Fruit fly (Drosophila melanogaster) whole organism, wandering third instar larva: ENCODE measurements around the gene eIF2Bbeta.

Source experiments
- Abd-B ChIP-seq: fragments of >200 bp; optimal IDR thresholded peaks from 2 replicates; lab custom pipeline; 2017; ENCODE audit warnings: missing biosample characterization, missing genetic modification characterization
- CG32264 ChIP-seq: fragments of 200-800 bp; sonication (Bioruptor generic); optimal IDR thresholded peaks from 2 replicates; lab custom pipeline; 2016; ENCODE audit warnings: missing biosample characterization, missing genetic modification characterization
- CG9705 ChIP-seq: fragments of 200-800 bp; sonication (Bioruptor generic); optimal IDR thresholded peaks from 2 replicates; lab custom pipeline; 2018; ENCODE audit warnings: missing biosample characterization, mild to moderate bottlenecking, missing genetic modification characterization
- CrebA ChIP-seq: fragments of 200-800 bp; sonication (Bioruptor generic); optimal IDR thresholded peaks from 2 replicates; lab custom pipeline; 2016; ENCODE audit warnings: missing biosample characterization, mild to moderate bottlenecking, missing genetic modification characterization, borderline replicate concordance
- Dfd ChIP-seq: fragments of >200 bp; optimal IDR thresholded peaks from 2 replicates; lab custom pipeline; 2017; ENCODE audit warnings: missing biosample characterization, missing genetic modification characterization
- Dif ChIP-seq: fragments of 200-275, 200-300 bp; sonication (Bioruptor generic); optimal IDR thresholded peaks from 2 replicates; lab custom pipeline; 2018; ENCODE audit warnings: missing biosample characterization, missing genetic modification characterization; ENCODE audit not compliant: partially characterized antibody
- GATAd ChIP-seq: sonication (Bioruptor generic); optimal IDR thresholded peaks from 2 replicates; lab custom pipeline; 2016; ENCODE audit warnings: missing biosample characterization, missing genetic modification characterization
- HLH106 ChIP-seq: fragments of 200-800 bp; optimal IDR thresholded peaks from 3 replicates; lab custom pipeline; 2019; ENCODE audit warnings: missing biosample characterization, mild to moderate bottlenecking, missing genetic modification characterization, moderate library complexity
- Hnf4 ChIP-seq: fragments of 200-800 bp; sonication (Bioruptor generic); optimal IDR thresholded peaks from 2 replicates; lab custom pipeline; 2016; ENCODE audit warnings: missing biosample characterization, mild to moderate bottlenecking, missing genetic modification characterization
- Mio ChIP-seq: sonication (Bioruptor generic); optimal IDR thresholded peaks from 2 replicates; lab custom pipeline; 2016; ENCODE audit warnings: missing biosample characterization, missing genetic modification characterization
- Myc ChIP-seq: fragments of >200 bp; optimal IDR thresholded peaks from 2 replicates; lab custom pipeline; 2017
- Rel ChIP-seq, 2 experiments: fragments of 200-800 bp; sonication (Bioruptor generic) in 1 of 2; optimal IDR thresholded peaks; 2 replicates in 1 of 2; 3 replicates in 1 of 2; lab custom pipeline; 2016 to 2019; ENCODE audit warnings: mild to moderate bottlenecking in 2 of 2, missing biosample characterization in 2 of 2, missing genetic modification characterization in 2 of 2, moderate library complexity in 1 of 2
- Sp1 ChIP-seq: fragments of 200-800 bp; sonication (Bioruptor generic); optimal IDR thresholded peaks from 3 replicates; lab custom pipeline; 2019; ENCODE audit warnings: missing biosample characterization, mild to moderate bottlenecking, missing genetic modification characterization, moderate library complexity
- Vsx2 ChIP-seq: fragments of 200-300, 225-300 bp; sonication (Bioruptor generic); optimal IDR thresholded peaks from 2 replicates; lab custom pipeline; 2018; ENCODE audit warnings: missing biosample characterization, missing genetic modification characterization; ENCODE audit not compliant: partially characterized antibody
- brk ChIP-seq: fragments of 200-800 bp; sonication (Bioruptor generic); optimal IDR thresholded peaks from 2 replicates; lab custom pipeline; 2016; ENCODE audit warnings: missing biosample characterization, mild to moderate bottlenecking, missing genetic modification characterization
- dl ChIP-seq, 2 experiments: fragments of 175-275, 200-275 bp in 1 of 2; fragments of 200-275 bp in 1 of 2; sonication (Bioruptor generic); optimal IDR thresholded peaks; lab custom pipeline; 2018; ENCODE audit warnings: mild to moderate bottlenecking in 2 of 2, missing biosample characterization in 2 of 2, missing genetic modification characterization in 2 of 2, moderate library complexity in 2 of 2; ENCODE audit not compliant: partially characterized antibody in 2 of 2, insufficient read depth in 1 of 2
- dmrt93B ChIP-seq: fragments of 200-800 bp; sonication (Bioruptor generic); optimal IDR thresholded peaks from 2 replicates; lab custom pipeline; 2018; ENCODE audit warnings: missing biosample characterization, mild to moderate bottlenecking, missing genetic modification characterization
- dsf ChIP-seq: sonication (Bioruptor generic); optimal IDR thresholded peaks from 2 replicates; lab custom pipeline; 2016; ENCODE audit warnings: missing biosample characterization, missing genetic modification characterization, borderline replicate concordance
- ey ChIP-seq: fragments of 200-800 bp; sonication (Bioruptor generic); optimal IDR thresholded peaks from 2 replicates; lab custom pipeline; 2016; ENCODE audit warnings: missing biosample characterization, missing genetic modification characterization
- foxo ChIP-seq, 2 experiments: fragments of 200-800 bp; sonication (Bioruptor generic); optimal IDR thresholded peaks; 2 replicates in 1 of 2; 3 replicates in 1 of 2; lab custom pipeline; 2016 to 2017; ENCODE audit warnings: missing biosample characterization in 2 of 2, missing genetic modification characterization in 2 of 2
- fru ChIP-seq: fragments of 200-800 bp; sonication (Bioruptor generic); optimal IDR thresholded peaks from 3 replicates; lab custom pipeline; 2016; ENCODE audit warnings: missing biosample characterization, mild to moderate bottlenecking, missing genetic modification characterization
- h ChIP-seq: fragments of 200-800 bp; sonication (Bioruptor generic); optimal IDR thresholded peaks from 3 replicates; lab custom pipeline; 2016; ENCODE audit warnings: missing biosample characterization, mild to moderate bottlenecking, missing genetic modification characterization
- jim ChIP-seq: fragments of 175-275, 200-325 bp; sonication (Bioruptor generic); optimal IDR thresholded peaks from 2 replicates; lab custom pipeline; 2016; ENCODE audit warnings: missing biosample characterization, mild to moderate bottlenecking, missing genetic modification characterization
- lola ChIP-seq: fragments of >200 bp; optimal IDR thresholded peaks from 2 replicates; lab custom pipeline; 2017; ENCODE audit warnings: missing biosample characterization, missing genetic modification characterization
- rgr ChIP-seq: fragments of 200-800 bp; sonication (Bioruptor generic); optimal IDR thresholded peaks from 3 replicates; lab custom pipeline; 2016; ENCODE audit warnings: missing biosample characterization, mild to moderate bottlenecking, missing genetic modification characterization
- sage ChIP-seq: fragments of 200-800 bp; sonication (Bioruptor generic); optimal IDR thresholded peaks from 2 replicates; lab custom pipeline; 2016; ENCODE audit warnings: missing biosample characterization, mild to moderate bottlenecking, missing genetic modification characterization
- sv ChIP-seq: fragments of 200-800 bp; sonication (Bioruptor generic); optimal IDR thresholded peaks from 3 replicates; lab custom pipeline; 2016; ENCODE audit warnings: missing biosample characterization, missing genetic modification characterization
- usp ChIP-seq: fragments of >200 bp; optimal IDR thresholded peaks from 2 replicates; lab custom pipeline; 2017; ENCODE audit warnings: missing biosample characterization, missing genetic modification characterization
- woc ChIP-seq: sonication (Bioruptor generic); optimal IDR thresholded peaks from 2 replicates; lab custom pipeline; 2016; ENCODE audit warnings: missing biosample characterization, mild to moderate bottlenecking, missing genetic modification characterization

The eIF2Bbeta gene

DNA sequence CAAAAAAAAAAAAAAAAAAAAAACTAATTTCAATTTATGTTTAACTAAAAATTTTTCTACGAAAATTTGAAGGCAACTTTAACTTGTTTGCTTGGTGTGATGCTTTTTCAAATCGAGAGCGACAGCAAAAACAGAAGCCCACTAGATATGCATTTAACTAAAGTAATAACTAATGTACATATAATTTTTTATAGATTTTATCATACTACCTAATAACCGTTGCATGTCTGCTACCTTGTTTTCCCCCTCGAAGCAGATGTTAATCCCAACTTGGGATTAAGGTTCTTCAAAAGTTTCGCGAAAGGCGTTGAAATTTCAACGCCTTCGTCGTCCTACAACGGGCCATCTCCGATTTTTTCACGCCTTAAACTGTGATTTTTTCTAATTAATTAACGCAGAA lies 21.5 kb upstream of the eIF2Bbeta start, which contains the start of gene CG2652:
TSS of gene CG2652 (minus strand) at position 101 of the 400 bp plus-strand sequence.
- TF ChIP-seq HLH106 = no peak
- TF ChIP-seq Hnf4 (GFP tag; lab: Kevin White, UChicago) = no peak
- TF ChIP-seq brk (GFP tag; lab: Kevin White, UChicago) = no peak

DNA sequence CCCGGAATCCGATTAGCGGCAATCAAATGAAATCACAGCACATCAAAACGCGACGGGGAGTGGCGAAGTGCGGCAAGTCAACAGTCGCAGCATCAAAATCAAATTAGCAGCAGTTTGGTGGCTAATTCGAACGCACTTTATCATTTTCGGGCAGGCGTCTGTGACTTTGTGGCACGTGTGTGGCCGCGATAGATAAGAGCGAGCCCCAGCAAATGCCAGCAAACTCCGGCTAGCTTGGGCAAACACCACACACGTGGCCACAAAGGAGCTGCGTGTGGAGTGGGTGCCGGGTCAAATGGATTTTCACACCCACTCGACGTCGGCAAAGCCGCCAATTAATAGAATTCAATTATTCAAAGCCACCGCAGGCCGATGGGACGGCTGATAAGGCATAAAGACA lies 20.4 kb upstream of the eIF2Bbeta start:
- TF ChIP-seq Sp1 (GFP tag; lab: Kevin White, UChicago) (no peak), jim (no peak), Mio (no peak), dsf (GFP tag; lab: Kevin White, UChicago) (no peak), HLH106 (no peak), Vsx2 (GFP tag; lab: Kevin White, UChicago) (no peak), sv (GFP tag; lab: Kevin White, UChicago) (no peak), fru (GFP tag; lab: Kevin White, UChicago) (no peak)
- TF ChIP-seq, all 38 proteins: peak for 0

dm6 chrX:2684442-2684841 lies 19.9 kb upstream of the eIF2Bbeta start:
- TF ChIP-seq dsf (GFP tag; lab: Kevin White, UChicago) = no peak
- TF ChIP-seq woc = no peak
- TF ChIP-seq Rel (GFP tag; optimal IDR thresholded peaks at IDR 0.05; lab: Kevin White, UChicago) = no peak
- peak; percentile 54 for TF ChIP-seq Rel (tag; optimal IDR thresholded peaks at IDR 0.05; lab: Kevin White, UChicago)
- TF ChIP-seq CG32264 (GFP tag; lab: Kevin White, UChicago) = no peak
- TF ChIP-seq Abd-B (GFP tag; lab: Kevin White, UChicago) = no peak

- TF ChIP-seq woc (no peak), Rel (GFP tag; optimal IDR thresholded peaks at IDR 0.05; lab: Kevin White, UChicago) (no peak), Rel (tag; optimal IDR thresholded peaks at IDR 0.05; lab: Kevin White, UChicago) (peak; percentile 55)
Observed at dm6 chrX:2685022-2685421, 19.3 kb upstream of the eIF2Bbeta start.

dm6 chrX:2685580-2685979 lies 18.8 kb upstream of the eIF2Bbeta start, which contains the start of gene per:
Gene per, plus strand, starts transcription at chrX:2685580.
- TF ChIP-seq Hnf4 (GFP tag; lab: Kevin White, UChicago) (no peak), CrebA (GFP tag; lab: Kevin White, UChicago) (no peak)

DNA sequence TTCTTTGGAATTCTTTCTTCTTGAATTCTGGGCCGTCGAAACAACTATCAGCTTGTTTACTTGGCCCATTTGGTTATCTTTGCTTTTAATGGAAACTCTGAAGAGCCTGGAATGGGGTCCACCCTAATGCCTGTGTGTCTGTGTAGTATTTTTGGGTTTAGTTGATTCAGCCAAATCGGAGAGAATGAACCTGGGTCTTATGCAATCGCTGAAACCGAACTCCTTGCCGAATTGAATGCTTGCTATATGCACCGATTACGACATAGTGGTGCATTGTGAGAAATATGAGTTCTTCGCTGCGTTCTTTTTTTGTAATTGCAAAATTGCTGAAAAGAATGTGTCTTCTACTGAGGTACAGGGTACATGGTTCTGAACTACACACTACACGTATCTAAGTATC lies 17.4 kb upstream of the eIF2Bbeta start:
- TF ChIP-seq usp (GFP tag; lab: Kevin White, UChicago) (no peak), Sp1 (GFP tag; lab: Kevin White, UChicago) (no peak), woc (no peak), dsf (GFP tag; lab: Kevin White, UChicago) (no peak), CrebA (GFP tag; lab: Kevin White, UChicago) (no peak), Rel (GFP tag; optimal IDR thresholded peaks at IDR 0.05; lab: Kevin White, UChicago) (no peak), Rel (tag; optimal IDR thresholded peaks at IDR 0.05; lab: Kevin White, UChicago) (no peak), fru (GFP tag; lab: Kevin White, UChicago) (no peak), Abd-B (GFP tag; lab: Kevin White, UChicago) (no peak), rgr (GFP tag; lab: Kevin White, UChicago) (no peak), h (GFP tag; lab: Kevin White, UChicago) (no peak), CG32264 (GFP tag; lab: Kevin White, UChicago) (no peak), GATAd (GFP tag; lab: Kevin White, UChicago) (no peak), dl (GFP tag; optimal IDR thresholded peaks at IDR 0.05; lab: Kevin White, UChicago; ENCODE audit: insufficient read depth in 1 of 2, partially characterized antibody in 2 of 2) (no peak), Dif (GFP tag; lab: Kevin White, UChicago) (no peak)

- TF ChIP-seq dl (GFP tag; optimal IDR thresholded peaks at IDR 0.05; lab: Kevin White, UChicago; ENCODE audit: insufficient read depth in 1 of 2, partially characterized antibody in 2 of 2) (no peak), Abd-B (GFP tag; lab: Kevin White, UChicago) (no peak), dsf (GFP tag; lab: Kevin White, UChicago) (no peak), brk (GFP tag; lab: Kevin White, UChicago) (no peak), Vsx2 (GFP tag; lab: Kevin White, UChicago) (no peak), ey (no peak), Hnf4 (GFP tag; lab: Kevin White, UChicago) (no peak), CrebA (GFP tag; lab: Kevin White, UChicago) (no peak), Dfd (GFP tag; lab: Kevin White, UChicago) (no peak), lola (GFP tag; lab: Kevin White, UChicago) (no peak), Rel (GFP tag; optimal IDR thresholded peaks at IDR 0.05; lab: Kevin White, UChicago) (no peak), Rel (tag; optimal IDR thresholded peaks at IDR 0.05; lab: Kevin White, UChicago) (no peak), sv (GFP tag; lab: Kevin White, UChicago) (no peak), Dif (GFP tag; lab: Kevin White, UChicago) (no peak), Myc (no peak), sage (GFP tag; lab: Kevin White, UChicago) (no peak), dmrt93B (GFP tag; lab: Kevin White, UChicago) (no peak), HLH106 (no peak), CG9705 (GFP tag; lab: Kevin White, UChicago) (no peak), foxo (GFP tag; optimal IDR thresholded peaks at IDR 0.05; lab: Kevin White, UChicago) (no peak)
Observed at dm6 chrX:2690376-2690775, 14.0 kb upstream of the eIF2Bbeta start.
